Worm (Caenorhabditis elegans) whole organism, L4/young adult: Measurements from ENCODE around the gene acs-6.
"Not testable (repeated sequence)": the region's sequence is repeated elsewhere in the genome, so short reads cannot be mapped to it uniquely, and the experiment has no call there.

ENCODE experiments used
- W03F9.2 ChIP-seq: fragments of 150-350 bp; optimal IDR thresholded peaks from 2 replicates; lab custom pipeline; 2014; ENCODE audit warnings: missing biosample characterization, missing genetic modification characterization
- dao-5 ChIP-seq: sonication (generic microtip); optimal IDR thresholded peaks from 2 replicates; lab custom pipeline; 2016; ENCODE audit warnings: missing genotype, missing genetic modification characterization, moderate library complexity, missing compliant biosample characterization
- him-1 ChIP-seq: sonication (generic microtip); optimal IDR thresholded peaks from 2 replicates; lab custom pipeline; 2016; ENCODE audit warnings: missing genotype, missing genetic modification reagents, missing genetic modification characterization, missing compliant biosample characterization

The acs-6 gene

DNA sequence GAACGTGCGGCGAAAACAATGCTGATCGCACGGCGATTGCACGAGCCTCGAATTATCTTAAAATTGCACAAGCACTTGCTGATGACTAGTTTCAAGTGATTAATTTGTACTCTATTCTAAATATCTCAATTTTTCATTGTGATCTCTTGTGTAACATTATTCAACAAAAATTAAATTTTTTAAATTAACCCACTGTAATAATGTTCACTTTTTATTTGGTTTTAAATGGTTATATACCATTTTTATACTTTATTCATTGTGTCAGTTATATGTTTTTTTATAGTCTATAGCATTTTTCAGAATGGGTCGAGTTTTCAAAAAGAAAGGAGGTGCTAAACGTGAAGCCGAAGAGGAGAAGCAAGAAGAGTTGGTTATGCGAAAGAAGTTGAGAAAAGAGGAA lies 8.2 kb upstream of the acs-6 start, which contains the start of gene ZK1127.4:
ZK1127.4 (plus strand) TSS at position 301 of the 400 bp plus-strand sequence.
- TF ChIP-seq him-1, result no peak
- no peak for TF ChIP-seq dao-5 (tag; lab: Kevin White, UChicago)
- TF ChIP-seq W03F9.2, result no peak

DNA sequence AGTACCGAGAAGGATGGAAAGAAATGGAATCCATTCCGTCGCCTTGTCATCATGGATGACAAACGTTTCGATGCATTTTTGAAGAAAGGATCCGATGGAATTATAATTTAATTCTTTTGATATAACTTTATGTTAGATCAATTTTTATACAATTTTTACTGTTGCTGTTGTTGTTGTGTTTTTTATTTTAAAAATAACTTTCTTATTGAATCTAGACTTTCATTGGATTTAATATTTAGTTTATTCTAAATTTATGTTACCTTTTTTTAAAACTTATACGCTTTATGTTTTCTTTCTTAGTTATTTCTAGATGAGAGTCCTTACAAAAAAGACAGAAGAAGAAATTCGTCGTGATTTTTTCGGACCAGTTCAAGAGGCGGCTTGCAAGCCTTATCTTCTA lies 6.8 kb upstream of the acs-6 start, which contains the start of gene ZK1127.3:
ZK1127.3 (plus strand) TSS at position 301 of the 400 bp plus-strand sequence.
- TF ChIP-seq dao-5 (tag; lab: Kevin White, UChicago) (no peak), W03F9.2 (no peak), him-1 (no peak)

DNA sequence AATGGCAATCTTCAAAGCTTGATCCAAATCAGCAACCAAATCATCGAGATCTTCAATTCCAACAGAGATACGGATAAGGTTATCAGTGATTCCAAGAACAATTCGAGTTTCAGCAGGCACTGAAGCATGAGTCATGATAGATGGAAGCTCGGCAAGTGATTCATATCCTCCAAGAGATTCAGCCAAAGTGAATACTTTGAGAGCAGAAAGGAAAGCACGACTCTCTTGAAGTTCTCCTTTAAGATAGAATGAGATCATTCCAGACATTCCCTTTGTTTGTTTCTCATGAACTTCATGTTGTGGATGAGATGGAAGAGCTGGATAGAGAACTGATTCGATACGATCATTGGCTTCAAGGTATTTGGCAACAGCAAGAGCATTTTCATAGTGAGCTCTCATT lies 5.5 kb upstream of the acs-6 start:
- TF ChIP-seq dao-5 (tag; lab: Kevin White, UChicago) (no peak), W03F9.2 (no peak), him-1 (no peak)

DNA sequence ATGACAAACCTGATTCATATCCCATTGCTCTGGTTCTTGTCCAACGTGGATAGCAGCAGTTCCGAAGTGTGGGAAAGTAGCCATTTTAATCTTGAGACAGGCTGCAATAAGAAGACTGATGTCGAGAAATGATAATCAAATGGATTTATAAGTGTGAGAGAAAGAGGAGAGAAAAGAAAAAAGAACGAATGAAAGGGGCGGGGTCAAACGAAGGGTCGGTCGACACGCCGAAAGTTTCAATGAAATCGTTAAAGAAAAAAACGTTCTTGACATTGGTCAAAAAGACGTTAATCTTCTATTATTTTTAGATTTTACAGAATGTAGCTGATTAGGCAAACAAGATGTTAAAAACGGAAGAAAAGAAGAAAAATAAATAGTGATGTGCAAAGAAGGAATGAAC lies 4.0 kb upstream of the acs-6 start, which contains the start of gene cth-2:
cth-2 (minus strand) TSS at position 101 of the 400 bp plus-strand sequence.
- no peak for TF ChIP-seq dao-5 (tag; lab: Kevin White, UChicago)

DNA sequence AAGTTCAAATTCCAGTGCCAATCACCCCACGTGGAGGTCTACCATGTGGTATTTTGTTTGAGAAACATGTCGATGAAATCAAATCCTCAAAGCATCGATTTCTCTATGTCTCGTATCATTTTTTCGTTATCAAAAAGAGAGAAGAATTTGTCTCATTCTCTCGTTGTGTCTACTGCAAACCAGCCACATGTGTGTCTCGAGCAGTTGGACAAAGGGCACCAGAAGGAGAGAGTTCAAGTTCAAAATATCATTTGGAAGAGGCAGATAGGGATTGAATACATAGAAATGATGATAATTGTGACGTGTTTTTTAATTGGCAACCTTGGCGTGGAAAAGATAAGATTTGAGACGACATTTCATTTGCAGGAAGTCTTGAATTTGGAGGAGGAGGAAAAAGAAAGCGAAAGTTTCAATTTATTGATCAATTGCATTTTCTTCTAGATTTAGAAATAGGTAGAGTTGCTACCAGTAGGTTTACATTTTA lies 2.5 kb upstream of the acs-6 start:
- TF ChIP-seq him-1 (no peak), W03F9.2 (peak; percentile 21)

DNA sequence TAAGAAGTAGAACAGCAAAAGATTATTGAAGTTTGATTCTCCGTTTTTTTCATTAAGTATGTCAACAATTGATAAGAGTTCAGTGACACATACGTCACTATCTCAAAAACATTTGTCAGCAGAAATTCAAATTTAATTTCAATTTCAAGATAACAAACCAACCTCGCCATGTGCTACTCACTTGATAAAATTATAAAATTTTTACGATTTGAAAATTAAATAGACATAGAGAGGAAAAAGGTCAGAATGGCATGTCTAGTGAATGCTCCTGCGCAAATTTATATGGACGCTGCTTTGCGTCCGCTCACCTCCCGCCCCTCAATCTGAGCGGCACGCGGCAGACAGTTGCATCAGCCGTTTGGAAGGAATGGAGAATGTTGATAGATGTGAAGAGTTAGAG lies 1.6 kb upstream of the acs-6 start:
- no peak for TF ChIP-seq him-1
- no peak for TF ChIP-seq dao-5 (tag; lab: Kevin White, UChicago)
- TF ChIP-seq W03F9.2, result no peak

DNA sequence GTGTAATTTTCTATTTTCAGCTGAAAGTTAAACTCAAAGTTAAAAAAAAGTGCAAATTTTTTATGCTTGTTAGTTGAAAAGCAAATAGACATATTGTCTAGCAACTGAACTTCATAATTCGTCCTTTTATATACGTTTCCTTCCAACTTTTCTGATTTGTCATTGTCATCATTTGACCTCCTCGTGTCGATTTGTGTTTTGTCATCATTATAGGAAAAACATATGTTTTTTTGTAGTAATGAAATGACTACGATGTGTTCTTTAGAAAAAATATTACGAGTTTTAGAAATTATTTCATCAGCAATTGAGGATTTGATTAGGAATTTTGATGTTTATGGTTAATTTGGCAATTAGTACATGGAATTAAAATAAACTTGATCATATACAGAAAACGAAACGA lies 1.0 kb upstream of the acs-6 start:
- no peak for TF ChIP-seq him-1
- TF ChIP-seq W03F9.2, result no peak
- no peak for TF ChIP-seq dao-5 (tag; lab: Kevin White, UChicago)

DNA sequence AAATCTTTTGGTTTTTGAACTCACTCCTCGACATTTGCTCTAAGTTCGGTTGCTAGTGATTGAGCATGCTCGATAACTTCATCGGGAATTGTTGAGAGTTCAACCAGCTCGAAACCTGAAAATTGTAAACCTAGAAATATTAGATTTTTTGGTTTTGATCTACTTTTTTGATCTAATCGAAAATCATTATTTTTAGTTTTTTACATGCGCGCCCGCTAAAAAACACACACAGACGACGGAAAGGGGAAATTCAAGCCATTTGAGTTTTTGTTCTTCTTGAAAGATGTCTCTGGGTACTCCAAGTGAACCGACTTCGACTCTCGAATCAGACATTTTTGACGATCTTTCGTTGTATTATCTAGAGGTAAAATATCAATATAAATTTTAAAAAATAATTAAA lies 3.6 kb downstream of the acs-6 start, which contains the start of gene nos-2:
nos-2 (plus strand) TSS at position 228 of the 400 bp plus-strand sequence.
- TF ChIP-seq dao-5 (tag; lab: Kevin White, UChicago) (no peak), W03F9.2 (no peak), him-1 (no peak)

DNA sequence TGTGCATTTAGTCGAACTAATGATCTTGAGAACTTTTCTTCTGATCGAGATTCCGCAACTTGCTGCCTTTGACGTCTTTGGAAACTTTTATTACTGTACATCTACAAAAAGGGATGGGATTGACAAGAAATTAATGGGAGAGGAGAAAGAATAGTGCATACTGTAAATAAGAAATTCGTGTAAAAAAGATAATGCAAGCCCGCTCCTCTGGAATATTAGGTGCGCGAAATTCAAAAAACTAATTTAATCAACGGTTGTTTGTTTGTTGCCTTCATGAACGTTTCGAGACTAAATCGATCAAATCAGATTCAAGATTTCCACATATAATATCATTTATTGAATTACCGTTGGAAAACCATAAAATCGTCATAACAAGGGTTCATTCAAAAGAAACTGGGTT lies 8.0 kb downstream of the acs-6 start, which contains the start of gene him-14:
him-14 (minus strand) TSS at position 101 of the 400 bp plus-strand sequence.
- TF ChIP-seq W03F9.2 (no peak), dao-5 (tag; lab: Kevin White, UChicago) (no peak), him-1 (no peak)

DNA sequence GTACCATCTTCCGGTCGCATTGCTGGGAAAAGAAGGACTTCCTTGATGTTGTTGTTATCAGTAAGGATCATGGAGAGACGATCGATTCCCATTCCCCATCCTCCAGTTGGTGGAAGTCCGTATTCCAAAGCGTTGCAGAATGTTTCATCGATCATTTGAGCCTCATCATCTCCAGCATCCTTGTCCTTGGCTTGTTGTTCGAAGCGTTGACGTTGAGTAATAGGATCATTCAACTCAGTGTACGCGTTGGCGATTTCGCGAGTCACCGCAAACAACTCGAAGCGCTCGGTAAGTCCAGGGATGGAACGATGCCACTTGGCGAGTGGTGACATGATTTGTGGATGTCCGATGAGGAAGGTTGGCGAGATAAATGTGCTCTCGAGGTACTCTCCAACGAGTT lies 8.6 kb downstream of the acs-6 start:
- TF ChIP-seq dao-5 (tag; lab: Kevin White, UChicago) (no peak), W03F9.2 (no peak), him-1 (no peak)

DNA sequence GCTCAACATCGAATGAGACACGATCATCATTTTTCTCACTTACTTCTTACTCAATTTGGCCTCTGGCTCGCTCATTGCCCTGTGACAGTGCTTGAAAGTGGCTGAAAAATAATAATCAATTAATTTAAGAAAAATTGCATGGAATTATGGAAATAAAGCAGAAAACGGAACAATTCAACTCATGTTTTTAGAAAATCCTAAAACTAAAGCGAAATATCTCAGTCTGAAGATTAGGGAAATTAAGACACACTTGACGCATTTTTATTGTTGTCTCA lies 10.4 kb downstream of the acs-6 start, which contains the start of gene kars-1:
kars-1 (minus strand) TSS at position 101 of the 275 bp plus-strand sequence.
- TF ChIP-seq W03F9.2 (no peak), him-1 (no peak), dao-5 (tag; lab: Kevin White, UChicago) (no peak)

DNA sequence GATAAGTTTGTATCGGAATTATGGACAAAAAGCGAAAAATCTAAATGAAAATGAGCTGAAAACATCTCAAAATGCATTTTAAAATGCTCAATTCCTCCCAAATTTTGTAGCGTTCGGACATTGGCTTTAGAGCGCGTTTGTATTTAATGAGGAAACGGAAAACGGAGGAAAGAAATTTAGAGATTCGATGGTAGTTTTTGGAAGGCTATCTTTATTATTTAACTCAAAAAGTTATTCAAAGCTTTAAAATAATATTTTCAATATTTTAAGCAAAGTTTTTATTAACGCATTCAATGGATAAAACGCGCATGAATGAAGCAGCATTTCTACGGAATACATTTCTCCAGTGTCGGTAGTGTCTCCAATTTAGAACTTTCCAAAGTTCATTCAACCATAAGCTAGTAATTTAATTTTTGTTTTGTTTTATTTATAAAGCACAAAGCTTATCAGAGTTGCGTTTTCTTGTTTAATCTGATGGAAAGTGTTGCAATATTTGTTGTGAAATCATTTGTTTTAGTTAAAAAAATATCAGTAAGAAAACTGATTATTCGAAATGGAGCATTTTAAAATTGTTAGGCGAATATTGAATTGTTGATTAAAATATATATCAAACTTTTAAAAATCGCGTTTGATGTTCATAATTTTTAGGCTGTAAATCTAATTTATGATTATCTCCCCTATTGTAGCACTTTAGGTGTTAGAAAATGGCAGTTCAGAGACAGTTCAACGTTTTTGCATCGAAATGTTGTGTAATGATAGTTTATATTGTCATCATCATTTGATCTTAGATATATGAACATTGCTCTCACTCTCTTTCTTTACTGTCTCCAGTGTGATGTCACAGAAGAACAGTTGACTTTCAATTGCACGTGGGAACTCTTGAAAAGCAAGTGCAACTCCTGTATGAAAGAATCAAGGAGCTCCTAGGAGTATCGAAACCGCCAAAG lies 11.0 kb downstream of the acs-6 start:
- TF ChIP-seq dao-5 (tag; lab: Kevin White, UChicago) (no peak), W03F9.2 (peak; percentile 58), him-1 (peak; percentile 11)

DNA sequence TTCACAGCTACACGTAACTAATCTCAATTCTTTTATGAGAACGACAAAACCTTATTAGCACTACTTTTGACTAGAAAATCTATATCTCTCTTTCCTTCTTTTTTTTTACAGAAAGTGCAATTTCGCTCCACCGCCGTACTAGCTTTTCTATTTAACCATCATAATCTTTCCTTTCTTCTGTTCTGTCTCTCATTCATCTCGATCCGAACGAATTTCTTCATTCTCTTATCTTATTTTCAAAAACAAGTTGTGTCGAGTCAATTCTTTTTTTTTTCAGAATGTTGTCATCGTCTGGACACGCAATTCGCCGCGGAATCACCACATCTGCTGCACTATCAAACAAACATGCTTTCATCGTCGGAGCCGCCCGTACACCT lies 11.7 kb downstream of the acs-6 start, which contains the start of gene kat-1:
kat-1 (plus strand) TSS at position 278 of the 377 bp plus-strand sequence.
- no peak for TF ChIP-seq W03F9.2
- TF ChIP-seq dao-5 (tag; lab: Kevin White, UChicago), result no peak
- TF ChIP-seq him-1, result no peak

DNA sequence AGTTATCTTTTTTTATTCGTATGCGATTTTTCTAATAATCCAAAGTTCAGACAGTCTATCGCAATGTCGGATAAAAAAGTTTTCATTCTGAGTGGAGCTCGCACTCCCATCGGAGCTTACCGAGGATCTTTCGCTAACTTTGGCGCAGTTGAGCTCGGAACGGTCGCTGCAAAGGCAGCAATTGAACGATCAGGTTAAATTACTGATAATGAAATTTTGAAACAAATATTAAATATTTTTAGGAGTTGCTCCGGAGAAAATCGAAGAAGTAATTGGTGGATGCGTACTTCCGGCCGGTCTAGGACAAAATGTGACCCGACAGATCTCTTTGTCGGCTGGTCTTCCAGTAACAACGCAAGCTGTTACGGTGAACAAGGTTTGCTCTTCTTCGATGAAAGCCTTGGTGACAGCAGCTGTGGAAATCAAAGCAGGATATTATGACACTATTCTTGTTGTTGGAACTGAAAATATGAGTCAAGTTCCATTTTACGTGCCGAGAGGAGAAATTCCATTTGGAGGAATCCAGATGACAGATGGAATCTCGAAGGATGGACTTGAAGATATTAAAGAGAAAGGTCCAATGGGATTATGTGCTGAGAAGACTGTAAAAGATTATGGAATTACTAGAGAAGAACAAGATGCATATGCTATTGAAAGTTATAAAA lies 13.9 kb downstream of the acs-6 start, which contains the start of gene T02G5.7:
T02G5.7 (plus strand) TSS at position 51 of the 665 bp plus-strand sequence.
- no peak for TF ChIP-seq W03F9.2
- no peak for TF ChIP-seq dao-5 (tag; lab: Kevin White, UChicago)
- TF ChIP-seq him-1, result no peak

DNA sequence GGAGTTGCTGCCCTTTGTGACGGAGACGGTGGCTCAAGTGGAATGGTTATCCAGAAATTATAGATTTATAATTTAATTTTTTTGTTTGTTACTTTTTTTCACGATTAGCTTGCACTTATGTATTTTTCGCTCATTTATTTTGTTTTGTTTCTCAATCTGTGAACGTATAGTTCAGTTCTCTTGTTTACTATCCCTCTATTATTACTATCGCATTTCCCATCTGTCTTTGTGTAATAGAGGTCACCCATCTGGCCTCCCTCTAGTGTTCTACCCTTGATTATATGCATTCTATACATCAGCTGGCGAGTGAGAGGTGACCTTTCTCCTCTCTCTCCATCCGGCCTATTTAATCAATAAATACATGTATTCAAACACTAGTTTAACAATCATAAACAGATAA lies 22.2 kb downstream of the acs-6 start, which contains the start of the genes T02G5.14 and T02G5.15:
T02G5.14 (plus strand) TSS at position 301 of the 400 bp plus-strand sequence.
T02G5.15 (plus strand) TSS at position 301 of the 400 bp plus-strand sequence.
- TF ChIP-seq him-1; W03F9.2; dao-5 (tag; lab: Kevin White, UChicago): not testable (repeated sequence)
